Worm (Caenorhabditis elegans): Measurements from ENCODE around the gene jmjd-3.1.

jmjd-3.1 gene

ce11 chrX:8623840-8624591 lies 53.2 kb downstream of the jmjd-3.1 start:
- TF ChIP-seq klf-2 (GFP tag; conservative IDR thresholded peaks at IDR 0.05) (no peak), med-1 (GFP tag; optimal IDR thresholded peaks at IDR 0.05; ENCODE audit: insufficient read depth) (no peak), ztf-29 (GFP tag; IDR thresholded peaks at IDR 0.05) (0 out of 2 replicates have a peak, but pooled peaks have one; percentile 31), ref-1 (GFP tag; conservative IDR thresholded peaks at IDR 0.05) (no peak), ztf-23 (GFP tag; IDR thresholded peaks at IDR 0.05) (no peak; the same call in 1 of the 2 replicates)
